Fruit fly (Drosophila melanogaster): ENCODE data around the gene f.
A peak's percentile ranks its signal among the peaks of the same experiment; 100 is the strongest.

The f gene

dm6 chrX:17292050-17292730 is 59.4 kb downstream of the f start (continued):
- TF ChIP-seq CG4854 (GFP tag; optimal IDR thresholded peaks at IDR 0.05), result peak; percentile 9
- TF ChIP-seq Nf-YC (tag; optimal IDR thresholded peaks at IDR 0.05), result peak; percentile 60
- no peak for TF ChIP-seq CG7745 (tag; optimal IDR thresholded peaks at IDR 0.05)
- TF ChIP-seq org-1 (GFP tag; optimal IDR thresholded peaks at IDR 0.05), result peak; percentile 66
- TF ChIP-seq CG3065 (GFP tag; optimal IDR thresholded peaks at IDR 0.05), result no peak
- no peak for TF ChIP-seq CrebB (tag; optimal IDR thresholded peaks at IDR 0.05)
- no peak; the same call in 1 of the 2 replicates for TF ChIP-seq Ptx1 (GFP tag; IDR thresholded peaks at IDR 0.05)
- peak; percentile 31 to 34 for TF ChIP-seq chif (GFP tag; optimal IDR thresholded peaks at IDR 0.05)
- TF ChIP-seq CG30403 (GFP tag; optimal IDR thresholded peaks at IDR 0.05), result peak; percentile 74
- TF ChIP-seq CG4328 (GFP tag; optimal IDR thresholded peaks at IDR 0.05), result peak; percentile 55
- TF ChIP-seq CG4424 (GFP tag; optimal IDR thresholded peaks at IDR 0.05), result peak; percentile 43
- TF ChIP-seq CG13775 (GFP tag; optimal IDR thresholded peaks at IDR 0.05), result peak; percentile 53
- peak; percentile 63 for TF ChIP-seq odd (GFP tag; optimal IDR thresholded peaks at IDR 0.05)
- peak; percentile 81 for TF ChIP-seq dysf (GFP tag; IDR thresholded peaks at IDR 0.05)
- TF ChIP-seq Bteb2 (GFP tag; optimal IDR thresholded peaks at IDR 0.05), result peak; percentile 58
- peak in 1 of 2 experiments; percentile 85 for TF ChIP-seq Hr51 (GFP tag; optimal IDR thresholded peaks at IDR 0.05)
- TF ChIP-seq CG15696 (tag; optimal IDR thresholded peaks at IDR 0.05), result peak; percentile 48
- no peak for TF ChIP-seq CkIIα-i1 (GFP tag; IDR thresholded peaks at IDR 0.05)
- peak; percentile 60 for TF ChIP-seq Hand (GFP tag; optimal IDR thresholded peaks at IDR 0.05)
- TF ChIP-seq bbx (GFP tag; IDR thresholded peaks at IDR 0.05; ENCODE audit: partially characterized antibody), result no peak
- no peak for TF ChIP-seq hth (optimal IDR thresholded peaks at IDR 0.05)
- TF ChIP-seq CG6654 (GFP tag; optimal IDR thresholded peaks at IDR 0.05), result no peak
- peak; percentile 44 for TF ChIP-seq esg (GFP tag; conservative IDR thresholded peaks at IDR 0.05)
- peak; percentile 38 for TF ChIP-seq gcm2 (GFP tag; optimal IDR thresholded peaks at IDR 0.05)
- TF ChIP-seq CG1647 (GFP tag; optimal IDR thresholded peaks at IDR 0.05), result no peak
- peak; percentile 69 for TF ChIP-seq Rfx (GFP tag; IDR thresholded peaks at IDR 0.05)
- peak; percentile 48 for TF ChIP-seq stc (GFP tag; IDR thresholded peaks at IDR 0.05)
- peak; percentile 58 for TF ChIP-seq CG32767 (GFP tag; IDR thresholded peaks at IDR 0.05)
- TF ChIP-seq slp2 (GFP tag; optimal IDR thresholded peaks at IDR 0.05), result peak; percentile 33
- peak; percentile 49; the same call in 1 of the 2 replicates for TF ChIP-seq ranshi (GFP tag; IDR thresholded peaks at IDR 0.05)
- peak; percentile 42 for TF ChIP-seq kay (GFP tag; optimal IDR thresholded peaks at IDR 0.05)
- no peak for TF ChIP-seq CG1792 (GFP tag; optimal IDR thresholded peaks at IDR 0.05)
- TF ChIP-seq mirr (GFP tag; optimal IDR thresholded peaks at IDR 0.05), result peak; percentile 25
- peak; percentile 51 for TF ChIP-seq CG12071 (GFP tag; optimal IDR thresholded peaks at IDR 0.05)
- TF ChIP-seq CG17802 (tag; optimal IDR thresholded peaks at IDR 0.05), result peak; percentile 5
- no peak for TF ChIP-seq fd102C (GFP tag; optimal IDR thresholded peaks at IDR 0.05)
- no peak for TF ChIP-seq C15 (GFP tag; IDR thresholded peaks at IDR 0.05)
- no peak for TF ChIP-seq CG6272 (GFP tag; IDR thresholded peaks at IDR 0.05)
- peak; percentile 68 for TF ChIP-seq CG1603 (tag; optimal IDR thresholded peaks at IDR 0.05)
- no peak for TF ChIP-seq hkb (optimal IDR thresholded peaks at IDR 0.05)
- TF ChIP-seq hkb (GFP tag; IDR thresholded peaks at IDR 0.05), result peak; percentile 76
- peak; percentile 59 for TF ChIP-seq CG10274 (GFP tag; optimal IDR thresholded peaks at IDR 0.05)
- peak; percentile 4 for TF ChIP-seq shn (GFP tag; optimal IDR thresholded peaks at IDR 0.05)
- TF ChIP-seq CG17361 (GFP tag; IDR thresholded peaks at IDR 0.05), result peak; percentile 78
- no peak for TF ChIP-seq HLHmδ (GFP tag; optimal IDR thresholded peaks at IDR 0.05)
- no peak for TF ChIP-seq abd-A (tag; optimal IDR thresholded peaks at IDR 0.05)
- TF ChIP-seq emc (GFP tag; optimal IDR thresholded peaks at IDR 0.05), result no peak
- peak; percentile 94 for TF ChIP-seq B-H2 (GFP tag; optimal IDR thresholded peaks at IDR 0.05)
- peak; percentile 66; the same call in 2 of the 3 replicates for TF ChIP-seq tgo (GFP tag; IDR thresholded peaks at IDR 0.05)
- TF ChIP-seq CG14860 (GFP tag; IDR thresholded peaks at IDR 0.05; ENCODE audit: partially characterized antibody), result no peak

Measured in whole organism, embryonic.